Worm (Caenorhabditis elegans): ENCODE measurements around the gene T04C12.1.

- TF ChIP-seq unc-62 (GFP tag; optimal IDR thresholded peaks at IDR 0.05) (no peak), ceh-16 (tag; optimal IDR thresholded peaks at IDR 0.05) (no peak), ceh-9 (tag; optimal IDR thresholded peaks at IDR 0.05) (no peak), nhr-25 (tag; optimal IDR thresholded peaks at IDR 0.05) (no peak), zag-1 (tag; optimal IDR thresholded peaks at IDR 0.05) (no peak), egl-27 (tag; optimal IDR thresholded peaks at IDR 0.05) (no peak), skn-1 (tag; optimal IDR thresholded peaks at IDR 0.05) (no peak), fos-1 (tag; optimal IDR thresholded peaks at IDR 0.05) (no peak), nhr-11 (tag; optimal IDR thresholded peaks at IDR 0.05) (no peak), hmg-11 (tag; optimal IDR thresholded peaks at IDR 0.05) (no peak)
These were observed 48.3 kb downstream of the T04C12.1 start for ce11 chrV:11010768-11011167.
